Fruit fly (Drosophila melanogaster) whole organism, embryonic: Measurements from ENCODE around the gene nudC.

Experiments
- Aef1 ChIP-seq: fragments of 200-800 bp; sonication (Bioruptor generic); IDR thresholded peaks from 3 replicates; pipeline ENCODE4 v1.3.6; 2022; ENCODE audit warnings: missing biosample characterization, missing genetic modification characterization
- BtbVII ChIP-seq: fragments of 200-800 bp; sonication (Bioruptor generic); optimal IDR thresholded peaks from 3 replicates; lab custom pipeline; 2017; ENCODE audit warnings: missing biosample characterization, mild to moderate bottlenecking, missing genetic modification characterization
- CG10209 ChIP-seq: fragments of 200-800 bp; sonication (Bioruptor generic); optimal IDR thresholded peaks from 3 replicates; lab custom pipeline; 2017; ENCODE audit warnings: missing biosample characterization, mild to moderate bottlenecking, missing genetic modification characterization, missing genetic modification reagents
- CG10267 ChIP-seq: fragments of 200-800 bp; sonication (Bioruptor generic); optimal IDR thresholded peaks from 2 replicates; lab custom pipeline; 2018; ENCODE audit warnings: missing biosample characterization, mild to moderate bottlenecking, missing genetic modification characterization, moderate library complexity
- CG12155 ChIP-seq: fragments of 200-800 bp; sonication (Bioruptor generic); optimal IDR thresholded peaks from 3 replicates; lab custom pipeline; 2016; ENCODE audit warnings: missing biosample characterization, missing genetic modification characterization
- CG12219 ChIP-seq: fragments of 200-800 bp; sonication (Bioruptor generic); optimal IDR thresholded peaks from 3 replicates; lab custom pipeline; 2018; ENCODE audit warnings: missing biosample characterization, mild to moderate bottlenecking, missing genetic modification characterization
- CG1233 ChIP-seq: fragments of 200-800 bp; sonication (Bioruptor generic); optimal IDR thresholded peaks from 4 replicates; lab custom pipeline; 2018; ENCODE audit warnings: missing biosample characterization, mild to moderate bottlenecking, missing genetic modification characterization
- CG12659 ChIP-seq: fragments of 200-800 bp; sonication (Bioruptor generic); optimal IDR thresholded peaks from 3 replicates; lab custom pipeline; 2017; ENCODE audit warnings: mild to moderate bottlenecking, missing biosample characterization, missing genetic modification reagents, missing genetic modification characterization
- CG14710 ChIP-seq: fragments of 200-800 bp; sonication (Bioruptor generic); optimal IDR thresholded peaks from 3 replicates; lab custom pipeline; 2019; ENCODE audit warnings: missing biosample characterization, mild to moderate bottlenecking, missing genetic modification characterization, moderate library complexity
- CG15514 ChIP-seq: fragments of 200-800 bp; sonication (Bioruptor generic); optimal IDR thresholded peaks from 3 replicates; lab custom pipeline; 2017; ENCODE audit warnings: missing biosample characterization, missing genetic modification characterization, mild to moderate bottlenecking, moderate library complexity, missing genetic modification reagents
- CG15601 ChIP-seq: fragments of 200-800 bp; sonication (Bioruptor generic); optimal IDR thresholded peaks from 3 replicates; lab custom pipeline; 2019; ENCODE audit warnings: missing biosample characterization, mild to moderate bottlenecking, missing genetic modification characterization, moderate library complexity
- CG16863 ChIP-seq: fragments of 200-800 bp; sonication (Bioruptor generic); optimal IDR thresholded peaks from 3 replicates; lab custom pipeline; 2016; ENCODE audit warnings: missing biosample characterization, missing genetic modification characterization
- CG2199 ChIP-seq: fragments of 200-800 bp; sonication (Bioruptor generic); IDR thresholded peaks from 3 replicates; pipeline ENCODE4 v1.3.6; 2022; ENCODE audit warnings: missing biosample characterization, missing genetic modification characterization
- CG30431 ChIP-seq: fragments of 200-800 bp; sonication (Bioruptor generic); optimal IDR thresholded peaks from 2 replicates; lab custom pipeline; 2017; ENCODE audit warnings: missing biosample characterization, missing genetic modification characterization
- CG4617 ChIP-seq: fragments of 200-800 bp; sonication (Bioruptor generic); optimal IDR thresholded peaks from 3 replicates; lab custom pipeline; 2016; ENCODE audit warnings: missing biosample characterization, missing genetic modification characterization, borderline replicate concordance
- CG5245 ChIP-seq: fragments of 200-800 bp; sonication (Bioruptor generic); optimal IDR thresholded peaks from 3 replicates; lab custom pipeline; 2016; ENCODE audit warnings: missing biosample characterization, missing genetic modification characterization
- CG8924 ChIP-seq: fragments of 200-800 bp; optimal IDR thresholded peaks from 3 replicates; lab custom pipeline; 2019; ENCODE audit warnings: missing biosample characterization, mild to moderate bottlenecking, missing genetic modification characterization, moderate library complexity
- CG9797 ChIP-seq: fragments of 200-800 bp; sonication (Bioruptor generic); optimal IDR thresholded peaks from 3 replicates; lab custom pipeline; 2018; ENCODE audit warnings: missing biosample characterization, mild to moderate bottlenecking, missing genetic modification characterization
- CHES-1-like ChIP-seq: fragments of 200-800 bp; sonication (Bioruptor generic); optimal IDR thresholded peaks from 2 replicates; lab custom pipeline; 2016; ENCODE audit warnings: missing biosample characterization, missing genetic modification characterization
- CoRest ChIP-seq: fragments of 200-800 bp; sonication (Bioruptor generic); optimal IDR thresholded peaks from 3 replicates; lab custom pipeline; 2018; ENCODE audit warnings: missing biosample characterization, mild to moderate bottlenecking, missing genetic modification characterization, moderate library complexity
- D ChIP-seq, 2 experiments: fragments of 200-800 bp in 1 of 2; fragments of >200 bp in 1 of 2; sonication (Bioruptor generic) in 1 of 2; optimal IDR thresholded peaks; 2 replicates in 1 of 2; 3 replicates in 1 of 2; lab custom pipeline; 2017; ENCODE audit warnings: mild to moderate bottlenecking in 1 of 2, missing biosample characterization in 1 of 2, missing genetic modification characterization in 1 of 2, missing genetic modification reagents in 1 of 2
- Dek ChIP-seq: fragments of 200-800 bp; sonication (Bioruptor generic); optimal IDR thresholded peaks from 3 replicates; lab custom pipeline; 2019; ENCODE audit warnings: missing biosample characterization, mild to moderate bottlenecking, missing genetic modification characterization, moderate library complexity
- Dfd ChIP-seq, 2 experiments: fragments of >200 bp; optimal IDR thresholded peaks; 2 replicates each; lab custom pipeline; 2017; ENCODE audit warnings: missing biosample characterization in 2 of 2, missing genetic modification characterization in 2 of 2
- Dll ChIP-seq: fragments of 200-800 bp; sonication (Bioruptor generic); IDR thresholded peaks from 4 replicates; pipeline ENCODE4 v1.3.6; 2022; ENCODE audit warnings: missing biosample characterization, missing genetic modification characterization; ENCODE audit not compliant: partially characterized antibody
- Dp ChIP-seq: fragments of 200-800 bp; sonication (Bioruptor generic); optimal IDR thresholded peaks from 2 replicates; lab custom pipeline; 2018; ENCODE audit warnings: missing biosample characterization, mild to moderate bottlenecking, missing genetic modification characterization, moderate library complexity
- E2f2 ChIP-seq: fragments of 200-800 bp; sonication (Bioruptor generic); IDR thresholded peaks from 2 replicates; pipeline ENCODE4 v1.3.6; 2022; ENCODE audit warnings: missing biosample characterization, missing genetic modification characterization
- Eip74EF ChIP-seq, 2 experiments: fragments of 200-800 bp in 1 of 2; fragments of >200 bp in 1 of 2; sonication (Bioruptor generic) in 1 of 2; optimal IDR thresholded peaks; 2 replicates each; lab custom pipeline; 2017 to 2019; ENCODE audit warnings: missing biosample characterization in 2 of 2, missing genetic modification characterization in 2 of 2, mild to moderate bottlenecking in 1 of 2, moderate library complexity in 1 of 2
- Hmr ChIP-seq: fragments of 200-800 bp; sonication (Bioruptor generic); optimal IDR thresholded peaks from 3 replicates; lab custom pipeline; 2017; ENCODE audit warnings: mild to moderate bottlenecking, missing biosample characterization, missing genetic modification reagents, missing genetic modification characterization
- Myb ChIP-seq: fragments of 200-800 bp; sonication (Bioruptor generic); optimal IDR thresholded peaks from 2 replicates; lab custom pipeline; 2016; ENCODE audit warnings: missing biosample characterization, missing genetic modification characterization
- Optix ChIP-seq: fragments of 200-800 bp; sonication (Bioruptor generic); IDR thresholded peaks from 3 replicates; pipeline ENCODE4 v1.3.6; 2022; ENCODE audit warnings: missing biosample characterization, missing genetic modification characterization
- Scr ChIP-seq: fragments of 200-800 bp; sonication (Bioruptor generic); IDR thresholded peaks from 2 replicates; pipeline ENCODE4 v1.3.6; 2022; ENCODE audit warnings: missing biosample characterization, missing genetic modification characterization; ENCODE audit not compliant: partially characterized antibody
- Sry-δ ChIP-seq: fragments of 200-800 bp; sonication (Bioruptor generic); optimal IDR thresholded peaks from 2 replicates; lab custom pipeline; 2016; ENCODE audit warnings: missing biosample characterization, missing genetic modification characterization
- TFAM ChIP-seq: fragments of 200-800 bp; sonication (Bioruptor generic); optimal IDR thresholded peaks from 2 replicates; lab custom pipeline; 2017; ENCODE audit warnings: missing biosample characterization, missing genetic modification characterization, inconsistent platforms
- amos ChIP-seq: fragments of 200-800 bp; sonication (Bioruptor generic); IDR thresholded peaks from 2 replicates; pipeline ENCODE4 v1.3.6; 2022; ENCODE audit warnings: missing biosample characterization, missing genetic modification characterization; ENCODE audit not compliant: partially characterized antibody
- corto ChIP-seq: fragments of 200-800 bp; sonication (Bioruptor generic); optimal IDR thresholded peaks from 2 replicates; lab custom pipeline; 2016; ENCODE audit warnings: missing biosample characterization, mild to moderate bottlenecking, missing genetic modification characterization, moderate library complexity
- dati ChIP-seq: fragments of 200-800 bp; sonication (Bioruptor generic); IDR thresholded peaks from 2 replicates; pipeline ENCODE4 v1.3.6; 2022; ENCODE audit warnings: missing biosample characterization, missing genetic modification characterization
- disco-r ChIP-seq: fragments of 200-800 bp; sonication (Bioruptor generic); optimal IDR thresholded peaks from 2 replicates; lab custom pipeline; 2016; ENCODE audit warnings: missing biosample characterization, missing genetic modification characterization
- fru ChIP-seq: fragments of >200 bp; optimal IDR thresholded peaks from 2 replicates; lab custom pipeline; 2017
- gem ChIP-seq: fragments of 200-800 bp; sonication (Bioruptor generic); optimal IDR thresholded peaks from 2 replicates; lab custom pipeline; 2019; ENCODE audit warnings: missing biosample characterization, mild to moderate bottlenecking, missing genetic modification characterization, moderate library complexity
- grn ChIP-seq: fragments of 200-800 bp; sonication (Bioruptor generic); optimal IDR thresholded peaks from 3 replicates; lab custom pipeline; 2017; ENCODE audit warnings: missing biosample characterization, missing genetic modification characterization
- hbn ChIP-seq: fragments of 200-800 bp; sonication (Bioruptor generic); IDR thresholded peaks from 2 replicates; pipeline ENCODE4 v1.3.6; 2022; ENCODE audit warnings: missing biosample characterization, missing genetic modification characterization; ENCODE audit not compliant: partially characterized antibody
- knrl ChIP-seq: fragments of 200-800 bp; sonication (Bioruptor generic); IDR thresholded peaks from 3 replicates; pipeline ENCODE4 v1.3.6; 2022; ENCODE audit warnings: missing biosample characterization, missing genetic modification characterization; ENCODE audit not compliant: partially characterized antibody
- run ChIP-seq: fragments of 200-800 bp; sonication (Bioruptor generic); optimal IDR thresholded peaks from 3 replicates; lab custom pipeline; 2018; ENCODE audit warnings: missing biosample characterization, mild to moderate bottlenecking, missing genetic modification characterization
- so ChIP-seq: fragments of 200-800 bp; sonication (Bioruptor generic); IDR thresholded peaks from 3 replicates; pipeline ENCODE4 v1.3.6; 2022; ENCODE audit warnings: missing biosample characterization, missing genetic modification characterization
- ssp ChIP-seq: fragments of 200-800 bp; sonication (Bioruptor generic); IDR thresholded peaks from 2 replicates; pipeline ENCODE4 v1.3.6; 2022; ENCODE audit warnings: missing biosample characterization, missing genetic modification characterization
- stwl ChIP-seq: fragments of 200-800 bp; sonication (Bioruptor generic); optimal IDR thresholded peaks from 3 replicates; lab custom pipeline; 2018; ENCODE audit warnings: missing biosample characterization, mild to moderate bottlenecking, missing genetic modification characterization, moderate library complexity
- tio ChIP-seq: fragments of 200-800 bp; sonication (Bioruptor generic); optimal IDR thresholded peaks from 2 replicates; lab custom pipeline; 2017; ENCODE audit warnings: missing biosample characterization, missing genetic modification characterization, inconsistent platforms
- wek ChIP-seq: fragments of 200-800 bp; sonication (Bioruptor generic); optimal IDR thresholded peaks from 3 replicates; lab custom pipeline; 2018; ENCODE audit warnings: missing biosample characterization, mild to moderate bottlenecking, missing genetic modification characterization, moderate library complexity
- wor ChIP-seq: fragments of 200-800 bp; sonication (Bioruptor generic); IDR thresholded peaks from 2 replicates; pipeline ENCODE4 v1.3.6; 2022; ENCODE audit warnings: missing biosample characterization, missing genetic modification characterization

Gene nudC

DNA sequence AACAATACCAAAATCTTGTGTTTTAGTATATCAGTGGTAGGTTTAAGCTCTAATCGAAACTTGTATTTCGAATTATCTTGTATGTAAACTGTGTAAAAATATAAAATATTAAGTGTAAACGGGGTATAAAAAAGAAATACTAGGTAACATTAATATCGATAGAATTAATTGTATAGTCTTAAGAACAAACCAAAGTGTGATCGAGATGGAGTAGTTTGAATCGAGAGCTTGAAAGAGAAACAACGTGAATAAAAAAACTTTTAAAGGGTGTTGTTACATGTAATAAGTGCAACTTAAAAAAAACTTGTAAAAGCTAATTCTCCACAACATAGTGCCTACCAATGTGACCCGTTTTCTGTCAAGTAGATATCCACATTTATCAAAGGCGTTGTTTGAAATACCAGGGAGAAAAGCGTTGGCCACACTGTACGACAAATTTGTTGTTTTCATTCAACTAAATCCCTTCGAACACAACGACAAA is 37.3 kb downstream of the nudC start, which contains the start of gene TSG101 (continued):
- TF ChIP-seq CG15514 (peak; percentile 43), TFAM (GFP tag; lab: Kevin White, UChicago) (no peak), tio (GFP tag; lab: Kevin White, UChicago) (no peak), Myb (GFP tag; lab: Kevin White, UChicago) (peak; percentile 87), wor (GFP tag; lab: Robert Waterston, UW) (no peak), gem (tag; lab: Kevin White, UChicago) (peak; percentile 29), ssp (GFP tag; lab: Robert Waterston, UW) (peak; percentile 96), Dll (GFP tag; lab: Robert Waterston, UW) (peak; percentile 42; the same call in 1 of the 4 replicates), CG14710 (tag; lab: Kevin White, UChicago) (peak; percentile 60), CG16863 (GFP tag; lab: Kevin White, UChicago) (no peak), dati (no peak), CG12155 (GFP tag; lab: Kevin White, UChicago) (no peak), grn (no peak), CG10209 (GFP tag; lab: Kevin White, UChicago) (no peak), CG9797 (GFP tag; lab: Kevin White, UChicago) (peak; percentile 79), amos (0 out of 2 replicates have a peak, but pooled peaks have one; percentile 17), CG12219 (GFP tag; lab: Kevin White, UChicago) (no peak), Hmr (GFP tag; lab: Kevin White, UChicago) (no peak), CG1233 (GFP tag; lab: Kevin White, UChicago) (no peak), stwl (tag; lab: Kevin White, UChicago) (peak; percentile 66), wek (GFP tag; lab: Kevin White, UChicago) (no peak), CG8924 (tag; lab: Kevin White, UChicago) (peak; percentile 4), CG12659 (peak; percentile 63), CoRest (tag; lab: Kevin White, UChicago) (peak; percentile 66), Eip74EF (GFP tag; optimal IDR thresholded peaks at IDR 0.05; lab: Kevin White, UChicago) (no peak), so (GFP tag; lab: Robert Waterston, UW) (no peak), Dp (GFP tag; lab: Kevin White, UChicago) (peak; percentile 50), CG5245 (GFP tag; lab: Kevin White, UChicago) (no peak), BtbVII (GFP tag; lab: Kevin White, UChicago) (no peak), CG4617 (GFP tag; lab: Kevin White, UChicago) (peak; percentile 66), run (no peak), CG10267 (tag; lab: Kevin White, UChicago) (peak; percentile 25), fru (lab: Kevin White, UChicago) (no peak), Optix (GFP tag; lab: Robert Waterston, UW) (no peak), CG15601 (tag; lab: Kevin White, UChicago) (peak; percentile 5), E2f2 (GFP tag; lab: Robert Waterston, UW) (peak; percentile 22; the same call in 1 of the 2 replicates), CG2199 (GFP tag; lab: Robert Waterston, UW) (no peak), Dek (tag; lab: Kevin White, UChicago) (peak; percentile 1), Dfd (GFP tag; optimal IDR thresholded peaks at IDR 0.05; lab: Kevin White, UChicago) (no peak), D (optimal IDR thresholded peaks at IDR 0.05; lab: Kevin White, UChicago) (no peak), D (GFP tag; optimal IDR thresholded peaks at IDR 0.05; lab: Kevin White, UChicago) (no peak), knrl (GFP tag; lab: Robert Waterston, UW) (peak; percentile 66), Aef1 (GFP tag; lab: Robert Waterston, UW) (no peak), corto (no peak), CHES-1-like (GFP tag; lab: Kevin White, UChicago) (peak; percentile 8), Scr (GFP tag; lab: Robert Waterston, UW) (peak; percentile 61), hbn (GFP tag; lab: Robert Waterston, UW) (no peak), disco-r (no peak), Sry-δ (GFP tag; lab: Kevin White, UChicago) (peak; percentile 54), CG30431 (GFP tag; lab: Kevin White, UChicago) (no peak)
